Worm (Caenorhabditis elegans): Measurements from ENCODE around the gene set-16.

- TF ChIP-seq ZK546.5 (tag; optimal IDR thresholded peaks at IDR 0.05) (no peak), ztf-11 (tag; optimal IDR thresholded peaks at IDR 0.05) (no peak), nhr-28 (tag; optimal IDR thresholded peaks at IDR 0.05) (no peak), elt-2 (tag; optimal IDR thresholded peaks at IDR 0.05) (no peak), aly-2 (tag; optimal IDR thresholded peaks at IDR 0.05) (no peak), lin-39 (tag; optimal IDR thresholded peaks at IDR 0.05) (no peak), sea-2 (GFP tag; optimal IDR thresholded peaks at IDR 0.05) (no peak)
Observed at ce11 chrIII:13667739-13668138, 24.0 kb downstream of the set-16 start, which contains the start of gene flp-15.
